Fruit fly (Drosophila melanogaster): Measurements from ENCODE around the gene Brr2.

dm6 chr3L:15982148-15982547 lies 14.5 kb upstream of the Brr2 start:
- no peak for TF ChIP-seq Ravus (GFP tag; IDR thresholded peaks at IDR 0.05)
- TF ChIP-seq cato (GFP tag; optimal IDR thresholded peaks at IDR 0.05; ENCODE audit: borderline replicate concordance) = no peak
- TF ChIP-seq CG11696 (GFP tag; IDR thresholded peaks at IDR 0.05) = no peak
- TF ChIP-seq CG7839 (tag; optimal IDR thresholded peaks at IDR 0.05) = no peak
- no peak for TF ChIP-seq org-1 (GFP tag; optimal IDR thresholded peaks at IDR 0.05)
- no peak for TF ChIP-seq CG10274 (GFP tag; optimal IDR thresholded peaks at IDR 0.05)
- no peak for TF ChIP-seq CoRest (tag; optimal IDR thresholded peaks at IDR 0.05)
- no peak for TF ChIP-seq CG17829 (tag; optimal IDR thresholded peaks at IDR 0.05)
- no peak for TF ChIP-seq CG10979 (tag; optimal IDR thresholded peaks at IDR 0.05)
